Fruit fly (Drosophila melanogaster) whole organism, pupa: ENCODE data around the gene Epg5.

ENCODE experiments used
- CG10348 ChIP-seq: fragments of 200-800 bp; sonication (Bioruptor generic); IDR thresholded peaks from 2 replicates; pipeline ENCODE4 v1.3.6; 2022; ENCODE audit warnings: missing biosample characterization, missing genetic modification characterization
- CG13204 ChIP-seq: fragments of 200-800 bp; sonication (Bioruptor generic); optimal IDR thresholded peaks from 2 replicates; lab custom pipeline; 2018; ENCODE audit warnings: missing biosample characterization, mild to moderate bottlenecking, missing genetic modification characterization, moderate library complexity
- CG17806 ChIP-seq: fragments of 200-800 bp; sonication (Bioruptor generic); optimal IDR thresholded peaks from 2 replicates; lab custom pipeline; 2018; ENCODE audit warnings: missing biosample characterization, mild to moderate bottlenecking, missing genetic modification characterization, moderate library complexity
- D1 ChIP-seq: fragments of 200-800 bp; sonication (Bioruptor generic); optimal IDR thresholded peaks from 2 replicates; lab custom pipeline; 2018; ENCODE audit warnings: missing biosample characterization, mild to moderate bottlenecking, missing genetic modification characterization, moderate library complexity
- Pif1A ChIP-seq: fragments of 200-800 bp; sonication (Bioruptor generic); optimal IDR thresholded peaks from 3 replicates; lab custom pipeline; 2016; ENCODE audit warnings: missing biosample characterization, missing genetic modification characterization
- Pif1B ChIP-seq: fragments of 200-800 bp; sonication (Bioruptor generic); optimal IDR thresholded peaks from 3 replicates; lab custom pipeline; 2016; ENCODE audit warnings: missing biosample characterization, missing genetic modification characterization
- Snoo ChIP-seq: fragments of 200-800 bp; sonication (Bioruptor generic); optimal IDR thresholded peaks from 3 replicates; lab custom pipeline; 2017; ENCODE audit warnings: missing biosample characterization, mild to moderate bottlenecking, missing genetic modification characterization, inconsistent platforms
- gl ChIP-seq: fragments of 200-800 bp; sonication (Bioruptor generic); optimal IDR thresholded peaks from 2 replicates; lab custom pipeline; 2018; ENCODE audit warnings: missing biosample characterization, mild to moderate bottlenecking, missing genetic modification characterization

- TF ChIP-seq CG10348 (GFP tag; lab: Robert Waterston, UW): no peak
- no peak for TF ChIP-seq Pif1B (GFP tag; lab: Kevin White, UChicago)
- TF ChIP-seq CG17806 (tag; lab: Kevin White, UChicago): no peak
- no peak for TF ChIP-seq CG13204 (GFP tag; lab: Kevin White, UChicago)
- TF ChIP-seq D1 (tag; lab: Kevin White, UChicago): no peak
- TF ChIP-seq Snoo: no peak
- no peak for TF ChIP-seq gl (tag; lab: Kevin White, UChicago)
- no peak for TF ChIP-seq Pif1A (GFP tag; lab: Kevin White, UChicago)
These were observed 45.7 kb upstream of the Epg5 start for dm6 chr3R:18804278-18804903.
